Worm (Caenorhabditis elegans): ENCODE measurements around the gene srh-170.

DNA sequence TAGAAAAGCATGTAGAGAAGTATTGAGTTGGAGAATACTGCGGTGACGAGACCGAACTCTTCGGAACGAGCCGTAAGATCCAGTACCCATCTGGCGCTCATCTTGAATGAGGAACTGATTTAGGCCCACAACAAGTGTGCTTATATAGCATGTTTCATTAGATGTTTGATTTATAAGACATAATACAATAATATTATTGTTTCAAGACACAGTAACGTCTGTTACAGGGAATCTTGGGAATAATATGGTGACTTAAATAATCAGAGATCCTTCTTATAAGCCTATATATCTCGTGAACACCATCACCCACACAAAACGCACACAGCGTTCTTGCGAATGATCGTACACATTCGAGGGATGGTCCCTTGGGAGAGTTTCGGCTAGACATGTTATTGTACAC, 4.9 kb downstream of the srh-170 start, which contains the start of gene str-88:
- no peak for TF ChIP-seq flt-1 (GFP tag; IDR thresholded peaks at IDR 0.05)
- no peak for TF ChIP-seq ztf-23 (GFP tag; IDR thresholded peaks at IDR 0.05)
- TF ChIP-seq ztf-29 (GFP tag; IDR thresholded peaks at IDR 0.05), result no peak
- no peak for TF ChIP-seq tab-1 (GFP tag; IDR thresholded peaks at IDR 0.05)

Measured in whole organism, midembryonic.